Worm (Caenorhabditis elegans) whole organism, midembryonic: ENCODE data around the gene nhr-274.

Experiments used
- T22C8.4 ChIP-seq: fragments of 200-800 bp; sonication (Bioruptor generic); IDR thresholded peaks from 2 replicates; pipeline ENCODE4 v1.3.6; 2022; ENCODE audit warnings: missing genetic modification characterization, missing compliant biosample characterization
- cog-1 ChIP-seq: sonication (generic microtip); optimal IDR thresholded peaks from 2 replicates; lab custom pipeline; 2016; ENCODE audit warnings: missing genetic modification characterization, missing compliant biosample characterization
- flt-1 ChIP-seq: fragments of 200-800 bp; sonication (Bioruptor generic); IDR thresholded peaks from 2 replicates; pipeline ENCODE4 v1.3.6; 2022; ENCODE audit warnings: missing genetic modification characterization, missing compliant biosample characterization
- klf-2 ChIP-seq: fragments of 200-800 bp; sonication (Bioruptor generic); conservative IDR thresholded peaks from 2 replicates; pipeline ENCODE4 v1.3.6; 2022; ENCODE audit warnings: missing genetic modification reagents, missing genetic modification characterization, missing compliant biosample characterization
- med-1 ChIP-seq: sonication (generic microtip); optimal IDR thresholded peaks from 2 replicates; lab custom pipeline; 2017; ENCODE audit warnings: missing genetic modification characterization, mild to moderate bottlenecking, missing compliant biosample characterization, antibody characterized with exemption, missing genetic modification reagents; ENCODE audit not compliant: insufficient read depth
- tab-1 ChIP-seq: fragments of 200-800 bp; sonication (Bioruptor generic); IDR thresholded peaks from 2 replicates; pipeline ENCODE4 v1.3.6; 2022; ENCODE audit warnings: missing genetic modification characterization, missing compliant biosample characterization
- ztf-29 ChIP-seq: fragments of 200-800 bp; sonication (Bioruptor generic); IDR thresholded peaks from 2 replicates; pipeline ENCODE4 v1.3.6; 2022; ENCODE audit warnings: missing genetic modification reagents, missing genetic modification characterization, missing compliant biosample characterization

ce11 chrIV:1660735-1661134, 15.6 kb upstream of the nhr-274 start:
- TF ChIP-seq flt-1, result no peak
- no peak for TF ChIP-seq cog-1 (tag; lab: Kevin White, UChicago)
- no peak for TF ChIP-seq T22C8.4 (GFP tag; lab: Robert Waterston, UW)
- TF ChIP-seq tab-1 (GFP tag; lab: Robert Waterston, UW), result no peak
- TF ChIP-seq med-1 (GFP tag; lab: Kevin White, UChicago), result no peak
- no peak for TF ChIP-seq ztf-29 (GFP tag; lab: Robert Waterston, UW)
- no peak for TF ChIP-seq klf-2
